Fruit fly (Drosophila melanogaster): Measurements from ENCODE around the gene TrissinR.

The TrissinR gene

DNA sequence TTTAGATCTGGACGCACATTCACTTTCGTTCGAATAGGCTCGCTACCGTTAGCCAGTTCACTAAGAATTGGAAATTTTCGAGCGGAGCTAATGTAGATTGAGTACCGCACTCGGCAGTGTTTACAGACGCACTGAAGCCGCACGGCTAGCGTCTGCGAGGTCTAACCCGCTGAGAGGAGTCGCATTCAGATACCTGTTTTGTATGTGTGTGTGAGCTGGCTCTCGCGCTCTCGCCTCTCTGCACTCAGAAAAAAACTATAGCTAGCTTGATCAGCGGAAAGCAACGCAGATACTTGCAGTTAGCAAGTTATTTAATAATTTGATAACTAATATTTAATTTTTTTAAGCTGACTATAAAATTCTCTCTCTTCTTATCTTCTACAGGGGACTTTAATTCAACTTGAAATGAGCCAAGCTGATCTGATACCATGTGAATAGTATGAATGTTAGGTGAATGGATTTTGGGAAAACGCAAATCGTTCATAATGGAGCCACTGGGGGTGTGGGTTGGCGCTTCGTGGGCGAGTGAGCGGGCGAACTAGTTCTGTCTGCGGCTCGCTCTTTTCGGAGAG, 55.6 kb downstream of the TrissinR start, which contains the start of gene rau (continued):
- TF ChIP-seq CG8388 (GFP tag; optimal IDR thresholded peaks at IDR 0.05) (peak; percentile 65), CG18262 (tag; optimal IDR thresholded peaks at IDR 0.05) (peak; percentile 85), Lhr (GFP tag; optimal IDR thresholded peaks at IDR 0.05) (peak; percentile 40), slbo (GFP tag; IDR thresholded peaks at IDR 0.05) (peak; percentile 77), CG15514 (GFP tag; optimal IDR thresholded peaks at IDR 0.05) (peak; percentile 98), hbn (GFP tag; IDR thresholded peaks at IDR 0.05; ENCODE audit: partially characterized antibody) (no peak), CG1602 (GFP tag; optimal IDR thresholded peaks at IDR 0.05) (peak; percentile 70), disco-r (GFP tag; optimal IDR thresholded peaks at IDR 0.05) (no peak), CG12744 (GFP tag; optimal IDR thresholded peaks at IDR 0.05) (no peak), CG17612 (GFP tag; IDR thresholded peaks at IDR 0.05) (0 out of 2 replicates have a peak, but pooled peaks have one; percentile 32), pnt (GFP tag; optimal IDR thresholded peaks at IDR 0.05) (no peak), CG3407 (GFP tag; optimal IDR thresholded peaks at IDR 0.05) (peak; percentile 70), HLHmδ (GFP tag; optimal IDR thresholded peaks at IDR 0.05) (peak; percentile 82), Dbx (GFP tag; IDR thresholded peaks at IDR 0.05) (peak; percentile 72), rib (GFP tag; IDR thresholded peaks at IDR 0.05) (0 out of 2 replicates have a peak, but pooled peaks have one; percentile 24), crp (GFP tag; optimal IDR thresholded peaks at IDR 0.05) (no peak), Ssrp (tag; optimal IDR thresholded peaks at IDR 0.05) (peak; percentile 39), onecut (GFP tag; IDR thresholded peaks at IDR 0.05) (peak; percentile 69), NC2β (GFP tag; optimal IDR thresholded peaks at IDR 0.05) (peak; percentile 57), CG10366 (GFP tag; IDR thresholded peaks at IDR 0.05) (peak; percentile 60), dan (GFP tag; IDR thresholded peaks at IDR 0.05) (no peak), ind (GFP tag; optimal IDR thresholded peaks at IDR 0.05) (peak; percentile 70), CG3995 (GFP tag; optimal IDR thresholded peaks at IDR 0.05) (no peak), Hmx (GFP tag; optimal IDR thresholded peaks at IDR 0.05) (peak; percentile 25), Med (GFP tag) (peak; percentile 87), H2.0 (GFP tag; IDR thresholded peaks at IDR 0.05) (peak; percentile 36; the same call in 1 of the 2 replicates), Dll (GFP tag; IDR thresholded peaks at IDR 0.05; ENCODE audit: partially characterized antibody) (peak; percentile 28; the same call in 1 of the 4 replicates), Hey (tag; optimal IDR thresholded peaks at IDR 0.05) (no peak), Neu2 (GFP tag; optimal IDR thresholded peaks at IDR 0.05; ENCODE audit: borderline replicate concordance) (no peak), CG18599 (GFP tag; optimal IDR thresholded peaks at IDR 0.05) (peak; percentile 84), wor (GFP tag; IDR thresholded peaks at IDR 0.05) (no peak), CG17385 (GFP tag; optimal IDR thresholded peaks at IDR 0.05) (peak; percentile 72), mam (GFP tag; optimal IDR thresholded peaks at IDR 0.05) (peak; percentile 65), sqz (GFP tag; optimal IDR thresholded peaks at IDR 0.05) (peak; percentile 70), Hsf (GFP tag; optimal IDR thresholded peaks at IDR 0.05) (peak; percentile 57), fd96Cb (tag; optimal IDR thresholded peaks at IDR 0.05) (peak; percentile 74), CG7357 (GFP tag; IDR thresholded peaks at IDR 0.05) (no peak), tup (GFP tag; optimal IDR thresholded peaks at IDR 0.05) (peak; percentile 23), ap (GFP tag; IDR thresholded peaks at IDR 0.05) (peak; percentile 37; the same call in 1 of the 2 replicates), Jarid2 (GFP tag; optimal IDR thresholded peaks at IDR 0.05) (peak; percentile 97), CG30431 (GFP tag; optimal IDR thresholded peaks at IDR 0.05) (peak; percentile 43), trh (GFP tag; optimal IDR thresholded peaks at IDR 0.05) (peak; percentile 7), CG8924 (tag; optimal IDR thresholded peaks at IDR 0.05) (peak; percentile 84), CG10543 (GFP tag; optimal IDR thresholded peaks at IDR 0.05) (peak; percentile 89), jumu (GFP tag; optimal IDR thresholded peaks at IDR 0.05) (no peak), ara (GFP tag; IDR thresholded peaks at IDR 0.05) (peak; percentile 59; the same call in 1 of the 2 replicates), CG17328 (GFP tag; IDR thresholded peaks at IDR 0.05) (peak; percentile 58), CoRest (tag; optimal IDR thresholded peaks at IDR 0.05) (peak; percentile 73), da (GFP tag; optimal IDR thresholded peaks at IDR 0.05) (no peak), NK7.1 (GFP tag; optimal IDR thresholded peaks at IDR 0.05) (no peak)
